Fruit fly (Drosophila melanogaster) whole organism, prepupa: ENCODE measurements around the gene Snmp1.

Experiments used
- Blimp-1 ChIP-seq: fragments of 200-800 bp; sonication (Bioruptor generic); optimal IDR thresholded peaks from 3 replicates; lab custom pipeline; 2017; ENCODE audit warnings: missing biosample characterization, missing genetic modification characterization, mild to moderate bottlenecking, moderate library complexity, missing genetic modification reagents
- CG11294 ChIP-seq: fragments of 200-800 bp; sonication (Bioruptor generic); IDR thresholded peaks from 2 replicates; pipeline ENCODE4 v1.3.6; 2022; ENCODE audit warnings: missing biosample characterization, missing genetic modification characterization
- CG11762 ChIP-seq: fragments of 200-800 bp; sonication (Bioruptor generic); optimal IDR thresholded peaks from 3 replicates; lab custom pipeline; 2016; ENCODE audit warnings: missing biosample characterization, missing genetic modification characterization; ENCODE audit not compliant: insufficient read depth
- CG11902 ChIP-seq: fragments of 200-800 bp; sonication (Bioruptor generic); optimal IDR thresholded peaks from 3 replicates; lab custom pipeline; 2016; ENCODE audit warnings: missing biosample characterization, missing genetic modification characterization
- CG15336 ChIP-seq: fragments of 200-800 bp; sonication (Bioruptor generic); IDR thresholded peaks from 2 replicates; pipeline ENCODE4 v1.3.6; 2022; ENCODE audit warnings: missing biosample characterization, missing genetic modification characterization
- CG1621 ChIP-seq: fragments of 200-800 bp; sonication (Bioruptor generic); optimal IDR thresholded peaks from 3 replicates; lab custom pipeline; 2018; ENCODE audit warnings: missing biosample characterization, mild to moderate bottlenecking, missing genetic modification characterization
- CG16779 ChIP-seq: fragments of 200-800 bp; sonication (Bioruptor generic); optimal IDR thresholded peaks from 3 replicates; lab custom pipeline; 2017; ENCODE audit warnings: missing biosample characterization, mild to moderate bottlenecking, missing genetic modification characterization
- CG31627 ChIP-seq: fragments of 200-800 bp; sonication (Bioruptor generic); optimal IDR thresholded peaks from 3 replicates; lab custom pipeline; 2016; ENCODE audit warnings: missing biosample characterization, missing genetic modification characterization
- CG32006 ChIP-seq: fragments of 200-800 bp; sonication (Bioruptor generic); optimal IDR thresholded peaks from 3 replicates; lab custom pipeline; 2017; ENCODE audit warnings: missing biosample characterization, mild to moderate bottlenecking, missing genetic modification characterization
- CG3919 ChIP-seq: fragments of 200-800 bp; sonication (Bioruptor generic); optimal IDR thresholded peaks from 3 replicates; lab custom pipeline; 2016; ENCODE audit warnings: missing biosample characterization, missing genetic modification characterization
- CG6163 ChIP-seq: fragments of 200-800 bp; sonication (Bioruptor generic); IDR thresholded peaks from 3 replicates; pipeline ENCODE4 v1.3.6; 2022; ENCODE audit warnings: missing biosample characterization, missing genetic modification characterization
- CG6276 ChIP-seq: fragments of 200-800 bp; sonication (Bioruptor generic); optimal IDR thresholded peaks from 2 replicates; lab custom pipeline; 2017; ENCODE audit warnings: missing biosample characterization, mild to moderate bottlenecking, missing genetic modification characterization
- CG6792 ChIP-seq: fragments of 200-800 bp; sonication (Bioruptor generic); optimal IDR thresholded peaks from 3 replicates; lab custom pipeline; 2016; ENCODE audit warnings: missing biosample characterization, missing genetic modification characterization
- CG6854 ChIP-seq: fragments of 200-800 bp; sonication (Bioruptor generic); optimal IDR thresholded peaks from 2 replicates; lab custom pipeline; 2017; ENCODE audit warnings: missing biosample characterization, mild to moderate bottlenecking, missing genetic modification characterization
- CG8119 ChIP-seq: fragments of 200-800 bp; sonication (Bioruptor generic); IDR thresholded peaks from 3 replicates; pipeline ENCODE4 v1.3.6; 2022; ENCODE audit warnings: missing biosample characterization, missing genetic modification characterization
- CG8319 ChIP-seq: fragments of 200-800 bp; sonication (Bioruptor generic); optimal IDR thresholded peaks from 3 replicates; lab custom pipeline; 2016; ENCODE audit warnings: missing biosample characterization, missing genetic modification characterization
- CG8632 ChIP-seq: fragments of 200-800 bp; sonication (Bioruptor generic); optimal IDR thresholded peaks from 3 replicates; lab custom pipeline; 2016; ENCODE audit warnings: missing biosample characterization, missing genetic modification characterization
- Eip75B ChIP-seq: fragments of 200-800 bp; sonication (Bioruptor generic); optimal IDR thresholded peaks from 3 replicates; lab custom pipeline; 2016; ENCODE audit warnings: missing biosample characterization, missing genetic modification characterization
- Eip78C ChIP-seq: fragments of 200-800 bp; sonication (Bioruptor generic); peaks from one replicate; lab custom pipeline; 2016; ENCODE audit warnings: missing biosample characterization, missing genetic modification characterization
- Eip93F ChIP-seq: fragments of 200-800 bp; sonication (Bioruptor generic); optimal IDR thresholded peaks from 2 replicates; lab custom pipeline; 2016; ENCODE audit warnings: missing biosample characterization, mild to moderate bottlenecking, missing genetic modification characterization
- Ets96B ChIP-seq: fragments of 200-800 bp; optimal IDR thresholded peaks from 2 replicates; lab custom pipeline; 2019; ENCODE audit warnings: missing biosample characterization, mild to moderate bottlenecking, missing genetic modification characterization, moderate library complexity
- Hr39 ChIP-seq: fragments of 200-800 bp; sonication (Bioruptor generic); optimal IDR thresholded peaks from 2 replicates; lab custom pipeline; 2016; ENCODE audit warnings: missing biosample characterization, missing genetic modification characterization
- Hr4 ChIP-seq: fragments of 200-800 bp; sonication (Bioruptor generic); optimal IDR thresholded peaks from 3 replicates; lab custom pipeline; 2016; ENCODE audit warnings: missing biosample characterization, missing genetic modification characterization
- OdsH ChIP-seq: fragments of 200-800 bp; sonication (Bioruptor generic); optimal IDR thresholded peaks from 3 replicates; lab custom pipeline; 2016; ENCODE audit warnings: missing biosample characterization, missing genetic modification characterization
- Sox102F ChIP-seq: fragments of 200-800 bp; sonication (Bioruptor generic); optimal IDR thresholded peaks from 2 replicates; lab custom pipeline; 2016; ENCODE audit warnings: missing biosample characterization, mild to moderate bottlenecking, missing genetic modification characterization
- Sox14 ChIP-seq: fragments of 200-800 bp; sonication (Bioruptor generic); optimal IDR thresholded peaks from 3 replicates; lab custom pipeline; 2016; ENCODE audit warnings: missing biosample characterization, missing genetic modification characterization
- acj6 ChIP-seq: fragments of 200-800 bp; sonication (Bioruptor generic); optimal IDR thresholded peaks from 3 replicates; lab custom pipeline; 2016; ENCODE audit warnings: missing biosample characterization, missing genetic modification characterization
- cyc ChIP-seq: fragments of 200-800 bp; sonication (Bioruptor generic); optimal IDR thresholded peaks from 3 replicates; lab custom pipeline; 2016; ENCODE audit warnings: missing biosample characterization, missing genetic modification characterization
- dsx ChIP-seq: fragments of 200-800 bp; optimal IDR thresholded peaks from 3 replicates; lab custom pipeline; 2019; ENCODE audit warnings: missing biosample characterization, mild to moderate bottlenecking, missing genetic modification characterization, moderate library complexity; ENCODE audit not compliant: poor library complexity, severe bottlenecking
- eg ChIP-seq: fragments of 200-800 bp; sonication (Bioruptor generic); IDR thresholded peaks from 3 replicates; pipeline ENCODE4 v1.3.6; 2022; ENCODE audit warnings: missing biosample characterization, missing genetic modification characterization
- esn ChIP-seq: fragments of 200-800 bp; sonication (Bioruptor generic); optimal IDR thresholded peaks from 2 replicates; lab custom pipeline; 2016; ENCODE audit warnings: missing biosample characterization, mild to moderate bottlenecking, missing genetic modification characterization, moderate library complexity
- fd59A ChIP-seq: fragments of 200-800 bp; sonication (Bioruptor generic); optimal IDR thresholded peaks from 2 replicates; lab custom pipeline; 2017; ENCODE audit warnings: missing biosample characterization, mild to moderate bottlenecking, missing genetic modification characterization, missing genetic modification reagents
- fd85E ChIP-seq: fragments of 200-800 bp; sonication (Bioruptor generic); optimal IDR thresholded peaks from 3 replicates; lab custom pipeline; 2016; ENCODE audit warnings: missing biosample characterization, missing genetic modification characterization
- fkh ChIP-seq: fragments of 200-800 bp; sonication (Bioruptor generic); optimal IDR thresholded peaks from 3 replicates; lab custom pipeline; 2017; ENCODE audit warnings: missing biosample characterization, mild to moderate bottlenecking, missing genetic modification characterization, moderate library complexity
- lz ChIP-seq: fragments of 200-800 bp; sonication (Bioruptor generic); optimal IDR thresholded peaks from 3 replicates; lab custom pipeline; 2016; ENCODE audit warnings: missing biosample characterization, missing genetic modification characterization
- pdm3 ChIP-seq: fragments of 200-800 bp; sonication (Bioruptor generic); optimal IDR thresholded peaks from 3 replicates; lab custom pipeline; 2016; ENCODE audit warnings: missing biosample characterization, missing genetic modification characterization
- spab ChIP-seq: fragments of 200-800 bp; sonication (Bioruptor generic); optimal IDR thresholded peaks from 2 replicates; lab custom pipeline; 2017; ENCODE audit warnings: missing biosample characterization, mild to moderate bottlenecking, missing genetic modification characterization, missing genetic modification reagents
- svp ChIP-seq: fragments of 200-800 bp; sonication (Bioruptor generic); peaks from one replicate; lab custom pipeline; 2016; ENCODE audit warnings: missing biosample characterization, missing genetic modification characterization
- topi ChIP-seq: fragments of 200-800 bp; sonication (Bioruptor generic); optimal IDR thresholded peaks from 3 replicates; lab custom pipeline; 2016; ENCODE audit warnings: missing biosample characterization, missing genetic modification characterization
- vri ChIP-seq: fragments of 200-800 bp; sonication (Bioruptor generic); optimal IDR thresholded peaks from 3 replicates; lab custom pipeline; 2016; ENCODE audit warnings: missing biosample characterization, mild to moderate bottlenecking, missing genetic modification characterization

The Snmp1 gene

DNA sequence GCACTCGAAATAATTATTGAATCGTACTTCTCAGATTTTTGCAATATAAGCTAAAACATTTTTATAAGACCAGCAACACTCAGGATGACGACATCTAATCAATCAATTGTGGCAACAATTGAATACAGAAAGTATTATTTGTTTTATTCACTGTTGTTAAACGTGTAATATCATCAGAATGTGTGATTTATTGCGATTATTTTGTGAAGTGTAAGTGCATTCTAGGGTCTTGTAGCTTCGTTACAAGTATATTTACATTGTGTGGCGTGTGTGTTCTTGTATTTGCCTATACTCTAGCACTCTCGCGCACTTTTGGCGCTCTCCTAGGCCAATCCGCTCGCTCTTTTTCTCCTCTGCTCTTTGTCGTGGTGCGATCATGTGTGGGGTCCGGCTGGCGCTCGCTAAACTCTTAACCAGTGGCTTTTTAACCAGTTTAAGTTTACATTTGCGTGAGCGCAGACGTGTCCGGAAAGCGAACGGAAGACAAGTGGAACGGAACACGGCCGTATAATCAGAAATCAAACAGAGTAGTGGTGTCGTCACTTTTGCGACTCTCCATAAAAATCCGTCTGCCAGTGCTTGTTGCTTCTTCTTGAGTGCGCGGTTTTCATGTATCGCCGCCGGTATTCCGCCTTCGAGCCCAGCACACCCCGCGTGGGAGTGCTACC lies 36.6 kb upstream of the Snmp1 start (continued):
- peak; percentile 87 for TF ChIP-seq topi (GFP tag; lab: Kevin White, UChicago)
- TF ChIP-seq OdsH (GFP tag; lab: Kevin White, UChicago) = peak; percentile 95
- peak; percentile 97 for TF ChIP-seq Hr4
- TF ChIP-seq cyc = peak; percentile 80
- peak; percentile 91 for TF ChIP-seq esn
- TF ChIP-seq Blimp-1 (GFP tag; lab: Kevin White, UChicago) = peak; percentile 13
- peak; percentile 86 for TF ChIP-seq lz
- peak; percentile 73 for TF ChIP-seq Eip93F (GFP tag; lab: Kevin White, UChicago)
- TF ChIP-seq CG3919 = peak; percentile 93
- peak; percentile 90 for TF ChIP-seq Hr39 (GFP tag; lab: Kevin White, UChicago)
- peak; percentile 98 for TF ChIP-seq CG32006
- peak; percentile 93 for TF ChIP-seq CG6163 (GFP tag; lab: Robert Waterston, UW)
- peak; percentile 84 for TF ChIP-seq CG8319 (GFP tag; lab: Kevin White, UChicago)
- TF ChIP-seq acj6 (GFP tag; lab: Kevin White, UChicago) = peak; percentile 94
- peak; percentile 79 for TF ChIP-seq Sox102F (GFP tag; lab: Kevin White, UChicago)
- TF ChIP-seq Eip75B (GFP tag; lab: Kevin White, UChicago) = peak; percentile 97
- no peak for TF ChIP-seq CG6854 (GFP tag; lab: Kevin White, UChicago)

DNA sequence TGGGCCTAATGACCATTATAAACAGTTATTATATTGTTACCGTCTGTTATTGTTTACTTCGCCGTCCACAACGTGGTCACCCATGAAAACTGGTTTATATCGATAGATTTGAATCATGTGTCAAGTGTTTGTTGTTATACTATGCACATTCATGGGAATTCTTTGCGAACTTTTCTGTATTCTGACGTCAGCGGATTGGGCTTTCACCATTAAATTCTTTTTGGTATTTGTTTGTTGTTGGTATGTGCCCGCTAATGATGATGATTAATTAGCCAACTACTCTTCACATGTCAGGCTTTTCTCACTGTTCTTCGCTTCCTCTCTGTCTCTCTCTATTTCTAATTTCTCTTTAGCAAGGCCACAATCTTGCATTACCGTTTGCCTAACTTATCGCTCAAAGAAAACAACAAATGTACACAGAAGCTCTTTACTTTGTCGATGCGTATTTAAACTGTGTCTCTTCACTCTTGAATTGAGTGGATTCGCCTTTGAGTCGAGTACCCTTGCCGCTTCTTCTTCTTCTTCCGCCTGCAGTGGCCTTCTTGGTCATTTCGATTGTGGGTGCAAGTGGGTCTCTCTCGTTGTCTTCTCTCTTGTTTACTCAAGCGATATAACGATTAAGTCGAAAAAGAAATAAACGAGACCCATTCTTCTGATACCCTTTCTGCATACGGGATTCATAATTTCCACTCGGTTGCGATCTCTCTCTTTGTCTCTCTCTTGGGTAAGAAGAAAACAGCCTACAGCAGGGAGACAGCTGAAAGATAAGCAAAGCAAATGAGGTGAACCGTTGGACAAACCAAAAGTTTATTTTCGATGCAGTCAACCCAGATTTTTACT lies 35.9 kb upstream of the Snmp1 start:
- TF ChIP-seq CG15336 (GFP tag; lab: Robert Waterston, UW) = peak; percentile 6; the same call in 1 of the 2 replicates
- no peak for TF ChIP-seq CG31627 (GFP tag; lab: Kevin White, UChicago)
- TF ChIP-seq CG8119 (GFP tag; lab: Robert Waterston, UW) = peak; percentile 25; the same call in 2 of the 3 replicates
- TF ChIP-seq CG6163 (GFP tag; lab: Robert Waterston, UW) = peak; percentile 36; the same call in 1 of the 3 replicates
- peak; percentile 41 for TF ChIP-seq fkh (GFP tag; lab: Kevin White, UChicago)
- TF ChIP-seq, all 60 proteins: peak for 4

DNA sequence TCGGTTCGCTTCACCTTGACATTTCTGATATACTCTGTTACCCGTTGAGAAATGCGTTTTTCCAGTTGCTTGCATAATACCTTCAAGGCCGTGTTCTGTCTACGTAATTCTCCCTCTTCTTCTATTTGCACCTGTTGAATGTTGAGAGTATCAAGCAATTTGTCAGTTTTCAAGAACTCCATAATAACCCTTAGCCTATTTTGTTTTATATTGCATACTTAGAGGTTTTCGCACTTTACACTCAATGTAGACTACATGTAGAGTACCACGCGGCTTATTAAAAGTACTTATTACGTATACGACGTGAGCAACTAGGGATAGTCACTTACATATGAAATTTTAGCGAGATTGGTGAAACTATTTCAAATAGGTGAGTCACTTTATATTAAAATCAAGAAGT lies 35.1 kb upstream of the Snmp1 start:
- TF ChIP-seq CG11902 (no peak), Ets96B (tag; lab: Kevin White, UChicago) (no peak), svp (GFP tag; lab: Kevin White, UChicago) (peak; percentile 74), spab (GFP tag; lab: Kevin White, UChicago) (no peak), CG6276 (GFP tag; lab: Kevin White, UChicago) (no peak), fd59A (no peak), fd85E (GFP tag; lab: Kevin White, UChicago) (no peak), CG3919 (no peak), Sox14 (peak; percentile 28), CG8632 (no peak), Eip78C (GFP tag; lab: Kevin White, UChicago) (peak; percentile 52), vri (GFP tag; lab: Kevin White, UChicago) (peak; percentile 82)

DNA sequence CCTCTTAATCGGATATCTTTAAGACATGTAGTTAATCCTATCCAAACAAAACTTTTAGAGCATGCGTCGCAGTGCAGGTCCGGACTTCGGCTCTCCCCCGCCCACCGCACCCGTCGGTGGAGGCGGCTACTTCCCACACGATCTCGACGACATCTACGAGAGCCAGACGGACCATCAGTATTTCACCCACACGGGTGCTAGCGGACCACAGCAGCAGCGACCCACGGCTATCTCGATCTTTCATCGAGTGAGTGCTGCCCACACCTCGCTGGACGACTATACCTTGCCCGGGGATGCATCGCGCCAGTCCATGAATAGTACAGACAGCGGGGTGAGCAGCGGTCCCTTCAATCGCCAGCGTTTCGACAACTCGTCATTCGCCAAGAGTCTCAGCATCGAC lies 33.6 kb upstream of the Snmp1 start:
- TF ChIP-seq CG6163 (GFP tag; lab: Robert Waterston, UW) (no peak), svp (GFP tag; lab: Kevin White, UChicago) (peak; percentile 78)

DNA sequence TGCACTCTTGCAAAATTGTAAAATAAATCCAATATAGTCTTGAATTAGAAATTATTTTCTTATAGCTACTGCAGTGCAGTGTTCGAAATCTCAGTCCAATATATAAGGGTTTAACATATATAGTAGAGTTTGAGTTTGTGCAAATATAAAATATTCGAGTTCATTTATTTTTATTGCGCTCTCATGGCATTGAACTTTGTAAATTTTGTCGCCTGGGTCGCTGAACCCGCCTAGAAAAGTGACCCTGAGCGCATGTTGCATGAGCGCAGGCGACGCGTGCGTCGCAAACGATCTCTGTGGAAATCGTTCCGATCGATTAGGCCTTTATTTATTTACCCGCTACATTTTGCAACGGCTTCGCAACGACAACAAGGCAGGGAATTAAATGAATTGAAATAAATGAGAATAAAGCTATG lies 32.0 kb upstream of the Snmp1 start:
- TF ChIP-seq Blimp-1 (GFP tag; lab: Kevin White, UChicago) = no peak
- peak; percentile 47 for TF ChIP-seq fd59A
- TF ChIP-seq pdm3 = peak; percentile 77
- TF ChIP-seq spab (GFP tag; lab: Kevin White, UChicago) = peak; percentile 56
- TF ChIP-seq dsx (GFP tag; lab: Kevin White, UChicago) = peak; percentile 66
- peak; percentile 72 for TF ChIP-seq CG8632
- peak; percentile 64; the same call in 1 of the 2 replicates for TF ChIP-seq CG11294 (GFP tag; lab: Robert Waterston, UW)
- TF ChIP-seq fkh (GFP tag; lab: Kevin White, UChicago) = no peak
- TF ChIP-seq CG8119 (GFP tag; lab: Robert Waterston, UW) = peak; percentile 81
- peak; percentile 58 for TF ChIP-seq CG6792
- TF ChIP-seq CG16779 (tag; lab: Kevin White, UChicago) = peak; percentile 42
- peak; percentile 46 for TF ChIP-seq CG6276 (GFP tag; lab: Kevin White, UChicago)
- TF ChIP-seq fd85E (GFP tag; lab: Kevin White, UChicago) = no peak
- TF ChIP-seq CG11762 = peak; percentile 63
- peak; percentile 37 for TF ChIP-seq cyc
- peak; percentile 55 for TF ChIP-seq topi (GFP tag; lab: Kevin White, UChicago)
- peak; percentile 75 for TF ChIP-seq eg (GFP tag; lab: Robert Waterston, UW)
- TF ChIP-seq CG1621 (tag; lab: Kevin White, UChicago) = peak; percentile 35
- peak; percentile 88 for TF ChIP-seq CG15336 (GFP tag; lab: Robert Waterston, UW)
